Worm (Caenorhabditis elegans) whole organism, mixed stage, embryonic: ENCODE measurements around the gene Y50D7A.3.

Experiments
- bed-3 ChIP-seq: fragments of 200-800 bp; sonication (Bioruptor generic); optimal IDR thresholded peaks from 3 replicates; lab custom pipeline; 2018; ENCODE audit warnings: mild to moderate bottlenecking, missing genetic modification characterization, moderate library complexity, missing compliant biosample characterization
- blmp-1 ChIP-seq: fragments of 150-350 bp; optimal IDR thresholded peaks from 2 replicates; lab custom pipeline; 2014; ENCODE audit warnings: missing biosample characterization, missing genetic modification characterization
- lsy-2 ChIP-seq: fragments of 150-350 bp; optimal IDR thresholded peaks from 2 replicates; lab custom pipeline; 2014; ENCODE audit warnings: missing biosample characterization, missing genetic modification characterization
- unc-62 ChIP-seq: fragments of 150-350 bp; optimal IDR thresholded peaks from 2 replicates; lab custom pipeline; 2014; ENCODE audit warnings: missing biosample characterization, missing genetic modification reagents, missing genetic modification characterization

- TF ChIP-seq unc-62 (GFP tag; lab: Kevin White, UChicago) (no peak), bed-3 (no peak), lsy-2 (tag; lab: Kevin White, UChicago) (no peak), blmp-1 (tag; lab: Kevin White, UChicago) (no peak)
Measured at ce11 chrIII:254235-254634, at the start of gene Y50D7A.3.
